Worm (Caenorhabditis elegans): ENCODE data around the gene clec-6.

- no peak for TF ChIP-seq F57C9.4 (tag; optimal IDR thresholded peaks at IDR 0.05)
- TF ChIP-seq unc-62 (GFP tag; optimal IDR thresholded peaks at IDR 0.05) = no peak
- no peak for TF ChIP-seq nhr-90 (tag; optimal IDR thresholded peaks at IDR 0.05)
- no peak for TF ChIP-seq unc-130 (GFP tag; optimal IDR thresholded peaks at IDR 0.05)
- no peak for TF ChIP-seq B0336.3 (GFP tag; IDR thresholded peaks at IDR 0.05)
- no peak for TF ChIP-seq pha-4 (tag; optimal IDR thresholded peaks at IDR 0.05)
These were observed 9.0 kb downstream of the clec-6 start, which contains the start of the genes tost-1 and arx-6 for ce11 chrIII:4878281-4878680.
